Worm (Caenorhabditis elegans) whole organism, late embryonic: ENCODE measurements around the gene syf-3.

Experiments
- C38D4.7 ChIP-seq: fragments of 200-800 bp; sonication (Bioruptor generic); optimal IDR thresholded peaks from 2 replicates; lab custom pipeline; 2018; ENCODE audit warnings: mild to moderate bottlenecking, missing genetic modification characterization, moderate library complexity, missing compliant biosample characterization
- F13H6.1 ChIP-seq: sonication (generic microtip); optimal IDR thresholded peaks from 2 replicates; lab custom pipeline; 2016; ENCODE audit warnings: missing genetic modification characterization, missing compliant biosample characterization
- K09A11.1 ChIP-seq: sonication (generic microtip); optimal IDR thresholded peaks from 2 replicates; lab custom pipeline; 2017; ENCODE audit warnings: antibody characterized with exemption, mild to moderate bottlenecking, missing genetic modification characterization, missing compliant biosample characterization; ENCODE audit not compliant: insufficient read depth
- ahr-1 ChIP-seq: sonication (generic microtip); optimal IDR thresholded peaks from 2 replicates; lab custom pipeline; 2016; ENCODE audit warnings: missing genetic modification characterization, missing compliant biosample characterization
- ceh-14 ChIP-seq: sonication (generic microtip); optimal IDR thresholded peaks from 2 replicates; lab custom pipeline; 2016; ENCODE audit warnings: missing genotype, missing genetic modification characterization, missing compliant biosample characterization
- ceh-18 ChIP-seq: sonication (generic microtip); optimal IDR thresholded peaks from 2 replicates; lab custom pipeline; 2016; ENCODE audit warnings: missing genetic modification characterization, missing compliant biosample characterization
- ceh-24 ChIP-seq: sonication (generic microtip); optimal IDR thresholded peaks from 2 replicates; lab custom pipeline; 2016; ENCODE audit warnings: mild to moderate bottlenecking, missing genetic modification characterization, missing compliant biosample characterization
- ceh-45 ChIP-seq: fragments of 200-800 bp; sonication (Bioruptor generic); IDR thresholded peaks from 2 replicates; pipeline ENCODE4 v1.3.6; 2022; ENCODE audit warnings: missing genetic modification reagents, missing genetic modification characterization, missing compliant biosample characterization
- ceh-6 ChIP-seq: fragments of 200-800 bp; sonication (Bioruptor generic); optimal IDR thresholded peaks from 2 replicates; lab custom pipeline; 2018; ENCODE audit warnings: mild to moderate bottlenecking, missing genetic modification characterization, missing compliant biosample characterization
- ceh-9 ChIP-seq: sonication (generic microtip); optimal IDR thresholded peaks from 2 replicates; lab custom pipeline; 2016; ENCODE audit warnings: mild to moderate bottlenecking, missing genetic modification characterization, inconsistent platforms, missing compliant biosample characterization
- che-1 ChIP-seq: sonication (generic microtip); optimal IDR thresholded peaks from 2 replicates; lab custom pipeline; 2016; ENCODE audit warnings: mild to moderate bottlenecking, missing genetic modification characterization, missing compliant biosample characterization
- eyg-1 ChIP-seq: sonication (generic microtip); optimal IDR thresholded peaks from 2 replicates; lab custom pipeline; 2016; ENCODE audit warnings: missing genotype, missing genetic modification characterization, missing compliant biosample characterization
- fkh-6 ChIP-seq: sonication (generic microtip); optimal IDR thresholded peaks from 2 replicates; lab custom pipeline; 2016; ENCODE audit warnings: missing genetic modification characterization, missing compliant biosample characterization
- hlh-6 ChIP-seq: sonication (generic microtip); optimal IDR thresholded peaks from 2 replicates; lab custom pipeline; 2016; ENCODE audit warnings: missing genotype, missing genetic modification characterization, missing compliant biosample characterization
- hlh-8 ChIP-seq: sonication (generic microtip); optimal IDR thresholded peaks from 2 replicates; lab custom pipeline; 2016; ENCODE audit warnings: missing genotype, missing genetic modification characterization, missing compliant biosample characterization
- lim-6 ChIP-seq: sonication (generic microtip); optimal IDR thresholded peaks from 2 replicates; lab custom pipeline; 2016; ENCODE audit warnings: missing genetic modification characterization, missing compliant biosample characterization
- lin-11 ChIP-seq: fragments of 200-800 bp; sonication (Bioruptor generic); optimal IDR thresholded peaks from 2 replicates; lab custom pipeline; 2018; ENCODE audit warnings: mild to moderate bottlenecking, missing genetic modification characterization, missing compliant biosample characterization
- madf-2 ChIP-seq: sonication (generic microtip); optimal IDR thresholded peaks from 2 replicates; lab custom pipeline; 2017; ENCODE audit warnings: missing genetic modification characterization, missing compliant biosample characterization
- mec-3 ChIP-seq: sonication (generic microtip); optimal IDR thresholded peaks from 2 replicates; lab custom pipeline; 2016; ENCODE audit warnings: borderline replicate concordance, missing genetic modification characterization, missing compliant biosample characterization
- nfya-1 ChIP-seq: sonication (generic microtip); optimal IDR thresholded peaks from 2 replicates; lab custom pipeline; 2017; ENCODE audit warnings: missing genetic modification characterization, mild to moderate bottlenecking, missing compliant biosample characterization, antibody characterized with exemption, moderate library complexity
- nhr-11 ChIP-seq: fragments of 150-350 bp; optimal IDR thresholded peaks from 2 replicates; lab custom pipeline; 2014; ENCODE audit warnings: missing biosample characterization, missing genetic modification characterization
- npax-4 ChIP-seq: sonication (generic microtip); optimal IDR thresholded peaks from 2 replicates; lab custom pipeline; 2016; ENCODE audit warnings: missing genetic modification characterization, missing compliant biosample characterization
- odd-2 ChIP-seq: sonication (generic microtip); optimal IDR thresholded peaks from 2 replicates; lab custom pipeline; 2017; ENCODE audit warnings: antibody characterized with exemption, mild to moderate bottlenecking, missing genetic modification characterization, missing compliant biosample characterization
- pat-9 ChIP-seq: fragments of 200-800 bp; sonication (Bioruptor generic); optimal IDR thresholded peaks from 2 replicates; lab custom pipeline; 2018; ENCODE audit warnings: mild to moderate bottlenecking, missing genetic modification characterization, moderate library complexity, missing compliant biosample characterization
- pax-1 ChIP-seq: fragments of 150-350 bp; optimal IDR thresholded peaks from 2 replicates; lab custom pipeline; 2014; ENCODE audit warnings: missing biosample characterization, missing genetic modification characterization
- pha-4 ChIP-seq: fragments of 150-350 bp; optimal IDR thresholded peaks from 2 replicates; lab custom pipeline; 2018; ENCODE audit warnings: missing biosample characterization, missing genetic modification reagents, missing genetic modification characterization
- pqm-1 ChIP-seq: sonication (generic microtip); optimal IDR thresholded peaks from 2 replicates; lab custom pipeline; 2016; ENCODE audit warnings: missing genetic modification characterization, missing compliant biosample characterization
- pros-1 ChIP-seq: fragments of 150-350 bp; optimal IDR thresholded peaks from 2 replicates; lab custom pipeline; 2014; ENCODE audit warnings: missing biosample characterization, missing genetic modification reagents, missing genetic modification characterization
- ref-2 ChIP-seq: sonication (generic microtip); optimal IDR thresholded peaks from 2 replicates; lab custom pipeline; 2016; ENCODE audit warnings: missing genetic modification characterization, missing compliant biosample characterization
- sdc-2 ChIP-seq: sonication (generic microtip); optimal IDR thresholded peaks from 2 replicates; lab custom pipeline; 2016; ENCODE audit warnings: missing genotype, missing genetic modification characterization, missing compliant biosample characterization
- sox-2 ChIP-seq: fragments of 200-800 bp; sonication (Bioruptor generic); IDR thresholded peaks from 2 replicates; pipeline ENCODE4 v1.3.6; 2022; ENCODE audit warnings: missing genetic modification reagents, missing genetic modification characterization, missing compliant biosample characterization
- sox-4 ChIP-seq: sonication (generic microtip); optimal IDR thresholded peaks from 2 replicates; lab custom pipeline; 2017; ENCODE audit warnings: mild to moderate bottlenecking, missing genetic modification characterization, inconsistent platforms, missing compliant biosample characterization
- syd-9 ChIP-seq: sonication (generic microtip); optimal IDR thresholded peaks from 2 replicates; lab custom pipeline; 2016; ENCODE audit warnings: mild to moderate bottlenecking, missing genetic modification characterization, moderate library complexity, missing compliant biosample characterization
- tbx-7 ChIP-seq: sonication (generic microtip); optimal IDR thresholded peaks from 2 replicates; lab custom pipeline; 2016; ENCODE audit warnings: missing genotype, missing genetic modification characterization, missing compliant biosample characterization
- unc-3 ChIP-seq, 2 experiments: fragments of 200-800 bp in 1 of 2; sonication (Bioruptor generic) in 1 of 2; sonication (generic microtip) in 1 of 2; conservative IDR thresholded peaks in 1 of 2; optimal IDR thresholded peaks in 1 of 2; 2 replicates each; pipeline versions ENCODE4 v1.3.6 to Lab custom; 2016 to 2022; ENCODE audit warnings: missing compliant biosample characterization in 2 of 2, missing genetic modification characterization in 2 of 2, missing genetic modification reagents in 1 of 2
- zip-5 ChIP-seq: sonication (generic microtip); optimal IDR thresholded peaks from 2 replicates; lab custom pipeline; 2016; ENCODE audit warnings: missing genetic modification characterization, missing compliant biosample characterization
- ztf-16 ChIP-seq: sonication (generic microtip); optimal IDR thresholded peaks from 2 replicates; lab custom pipeline; 2017; ENCODE audit warnings: missing genetic modification characterization, missing compliant biosample characterization

The syf-3 gene

ce11 chrV:5943167-5943566 is 3.3 kb downstream of the syf-3 start, which contains the start of gene pst-1:
pst-1 (plus strand) TSS chrV:5943467.
- no peak for TF ChIP-seq zip-5 (tag; lab: Kevin White, UChicago)
- TF ChIP-seq ceh-45 (GFP tag; lab: Robert Waterston, UW) = no peak
- no peak for TF ChIP-seq madf-2
- no peak for TF ChIP-seq odd-2 (tag; lab: Kevin White, UChicago)
- TF ChIP-seq hlh-6 = no peak

- TF ChIP-seq hlh-8 (tag; lab: Kevin White, UChicago) (no peak), lim-6 (no peak), unc-3 (GFP tag; conservative IDR thresholded peaks at IDR 0.05; lab: Robert Waterston, UW) (no peak), unc-3 (tag; optimal IDR thresholded peaks at IDR 0.05; lab: Kevin White, UChicago) (no peak), odd-2 (tag; lab: Kevin White, UChicago) (no peak), pax-1 (tag; lab: Kevin White, UChicago) (no peak), sdc-2 (no peak), ceh-9 (tag; lab: Kevin White, UChicago) (no peak), K09A11.1 (tag; lab: Kevin White, UChicago) (no peak), ahr-1 (no peak), npax-4 (tag; lab: Kevin White, UChicago) (no peak), ceh-6 (GFP tag; lab: Kevin White, UChicago) (no peak), C38D4.7 (no peak), pha-4 (no peak), che-1 (tag; lab: Kevin White, UChicago) (no peak)
Observed at ce11 chrV:5949674-5950149, 9.9 kb downstream of the syf-3 start.

ce11 chrV:5951133-5951532 is 11.3 kb downstream of the syf-3 start, which contains the start of gene M03F8.1:
M03F8.1 (plus strand) TSS chrV:5951433.
- TF ChIP-seq ceh-14 (tag; lab: Kevin White, UChicago) (no peak), pros-1 (tag; lab: Kevin White, UChicago) (no peak), ceh-24 (tag; lab: Kevin White, UChicago) (no peak), pha-4 (no peak), pqm-1 (tag; lab: Kevin White, UChicago) (no peak), unc-3 (GFP tag; conservative IDR thresholded peaks at IDR 0.05; lab: Robert Waterston, UW) (no peak), unc-3 (tag; optimal IDR thresholded peaks at IDR 0.05; lab: Kevin White, UChicago) (no peak), ceh-45 (GFP tag; lab: Robert Waterston, UW) (no peak), hlh-6 (no peak), ztf-16 (tag; lab: Kevin White, UChicago) (no peak), mec-3 (tag; lab: Kevin White, UChicago) (no peak), hlh-8 (tag; lab: Kevin White, UChicago) (no peak), nhr-11 (tag; lab: Kevin White, UChicago) (no peak), odd-2 (tag; lab: Kevin White, UChicago) (no peak), ceh-18 (tag; lab: Kevin White, UChicago) (no peak), lin-11 (tag; lab: Kevin White, UChicago) (no peak), fkh-6 (tag; lab: Kevin White, UChicago) (no peak), F13H6.1 (tag; lab: Kevin White, UChicago) (no peak), pat-9 (tag; lab: Kevin White, UChicago) (no peak)

- peak; percentile 75 for TF ChIP-seq nfya-1 (tag; lab: Kevin White, UChicago)
- no peak for TF ChIP-seq eyg-1 (tag; lab: Kevin White, UChicago)
Observed at ce11 chrV:5953086-5953485, 13.3 kb downstream of the syf-3 start.

- no peak for TF ChIP-seq sox-4 (tag; lab: Kevin White, UChicago)
- TF ChIP-seq ceh-6 (GFP tag; lab: Kevin White, UChicago) = no peak
- no peak for TF ChIP-seq syd-9
- TF ChIP-seq C38D4.7 = no peak
- TF ChIP-seq hlh-8 (tag; lab: Kevin White, UChicago) = no peak
- TF ChIP-seq ceh-14 (tag; lab: Kevin White, UChicago) = no peak
- no peak for TF ChIP-seq ahr-1
- no peak for TF ChIP-seq nhr-11 (tag; lab: Kevin White, UChicago)
- no peak for TF ChIP-seq ref-2 (tag; lab: Kevin White, UChicago)
- no peak for TF ChIP-seq sox-2 (GFP tag; lab: Robert Waterston, UW)
- TF ChIP-seq tbx-7 = no peak
Observed at ce11 chrV:5954747-5955146, 14.9 kb downstream of the syf-3 start, which contains the start of gene M03F8.6. M03F8.6 (minus strand) TSS chrV:5954847.
